Worm (Caenorhabditis elegans): ENCODE results near the gene cyn-13.

- TF ChIP-seq ceh-13 (GFP tag; optimal IDR thresholded peaks at IDR 0.05) (no peak), ama-1 (optimal IDR thresholded peaks at IDR 0.05) (no peak)
Observed at ce11 chrIV:17126512-17126911, 10.1 kb upstream of the cyn-13 start.

All from whole organism, early embryonic.